Worm (Caenorhabditis elegans): ENCODE measurements around the gene T24A6.17.
"Not testable (repeated sequence)": the region's sequence is repeated elsewhere in the genome, so short reads cannot be mapped to it uniquely, and the experiment has no call there.

DNA sequence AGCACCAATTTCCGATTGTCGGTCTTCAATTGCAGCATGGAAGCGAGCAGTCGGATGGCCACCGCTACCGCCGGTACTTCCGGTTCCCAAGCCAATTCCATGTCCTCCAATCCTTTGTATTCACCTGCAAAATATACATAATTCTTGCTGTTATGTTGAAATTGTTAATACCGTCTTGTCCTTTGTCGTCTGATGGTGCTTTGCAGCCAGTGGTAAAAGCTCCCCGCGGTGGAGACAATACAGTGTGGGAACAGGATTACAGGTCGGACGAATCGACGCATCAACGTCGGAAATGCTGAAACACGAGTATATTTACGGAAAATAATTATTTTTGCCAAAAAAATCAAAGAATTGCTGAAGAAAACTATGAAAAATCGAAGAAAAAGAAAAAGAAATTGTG is at the start of gene T24A6.17:
- not testable (repeated sequence) for TF ChIP-seq lin-11 (tag; optimal IDR thresholded peaks at IDR 0.05); lin-13 (GFP tag; optimal IDR thresholded peaks at IDR 0.05); ztf-4 (tag; optimal IDR thresholded peaks at IDR 0.05); nhr-237 (tag; optimal IDR thresholded peaks at IDR 0.05); lsy-2 (tag; optimal IDR thresholded peaks at IDR 0.05); nhr-77 (tag; optimal IDR thresholded peaks at IDR 0.05); nhr-12 (tag; optimal IDR thresholded peaks at IDR 0.05)

All from whole organism, L2 larva.